Fruit fly (Drosophila melanogaster) whole organism, embryonic: ENCODE results near the gene Tom70.
A peak's percentile ranks its signal among the peaks of the same experiment; 100 is the strongest.

Experiments used
- B-H2 ChIP-seq: fragments of 200-800 bp; sonication (Bioruptor generic); optimal IDR thresholded peaks from 2 replicates; lab custom pipeline; 2018; ENCODE audit warnings: missing biosample characterization, mild to moderate bottlenecking, missing genetic modification characterization
- CG10209 ChIP-seq: fragments of 200-800 bp; sonication (Bioruptor generic); optimal IDR thresholded peaks from 3 replicates; lab custom pipeline; 2017; ENCODE audit warnings: missing biosample characterization, mild to moderate bottlenecking, missing genetic modification characterization, missing genetic modification reagents
- CG10431 ChIP-seq: fragments of 200-800 bp; sonication (Bioruptor generic); optimal IDR thresholded peaks from 3 replicates; lab custom pipeline; 2018; ENCODE audit warnings: missing biosample characterization, mild to moderate bottlenecking, missing genetic modification characterization
- CG12071 ChIP-seq: fragments of 200-800 bp; sonication (Bioruptor generic); optimal IDR thresholded peaks from 3 replicates; lab custom pipeline; 2018; ENCODE audit warnings: missing biosample characterization, mild to moderate bottlenecking, missing genetic modification characterization
- CG12299 ChIP-seq: fragments of 200-800 bp; sonication (Bioruptor generic); optimal IDR thresholded peaks from 2 replicates; lab custom pipeline; 2018; ENCODE audit warnings: missing biosample characterization, mild to moderate bottlenecking, missing genetic modification characterization
- CG12659 ChIP-seq: fragments of 200-800 bp; sonication (Bioruptor generic); optimal IDR thresholded peaks from 3 replicates; lab custom pipeline; 2017; ENCODE audit warnings: mild to moderate bottlenecking, missing biosample characterization, missing genetic modification reagents, missing genetic modification characterization
- CG12744 ChIP-seq: fragments of 200-800 bp; sonication (Bioruptor generic); optimal IDR thresholded peaks from 2 replicates; lab custom pipeline; 2016; ENCODE audit warnings: missing biosample characterization, missing genetic modification characterization
- CG15696 ChIP-seq: fragments of 200-800 bp; sonication (Bioruptor generic); optimal IDR thresholded peaks from 2 replicates; lab custom pipeline; 2019; ENCODE audit warnings: missing biosample characterization, mild to moderate bottlenecking, missing genetic modification characterization, moderate library complexity
- CG1647 ChIP-seq: fragments of 200-800 bp; sonication (Bioruptor generic); optimal IDR thresholded peaks from 3 replicates; lab custom pipeline; 2016; ENCODE audit warnings: missing biosample characterization, missing genetic modification characterization
- CG17359 ChIP-seq: fragments of 200-800 bp; sonication (Bioruptor generic); optimal IDR thresholded peaks from 3 replicates; lab custom pipeline; 2018; ENCODE audit warnings: missing biosample characterization, mild to moderate bottlenecking, missing genetic modification characterization, moderate library complexity
- CG1832 ChIP-seq: fragments of 200-800 bp; sonication (Bioruptor generic); optimal IDR thresholded peaks from 2 replicates; lab custom pipeline; 2017; ENCODE audit warnings: missing biosample characterization, mild to moderate bottlenecking, missing genetic modification characterization, inconsistent platforms
- CG18599 ChIP-seq: fragments of 200-800 bp; sonication (Bioruptor generic); optimal IDR thresholded peaks from 3 replicates; lab custom pipeline; 2017; ENCODE audit warnings: missing biosample characterization, missing genetic modification characterization, mild to moderate bottlenecking, moderate library complexity, missing genetic modification reagents
- CG2875 ChIP-seq: fragments of 200-800 bp; sonication (Bioruptor generic); optimal IDR thresholded peaks from 2 replicates; lab custom pipeline; 2017; ENCODE audit warnings: missing biosample characterization, mild to moderate bottlenecking, missing genetic modification characterization, missing genetic modification reagents
- CG3407 ChIP-seq: fragments of 200-800 bp; sonication (Bioruptor generic); optimal IDR thresholded peaks from 2 replicates; lab custom pipeline; 2018; ENCODE audit warnings: missing biosample characterization, mild to moderate bottlenecking, missing genetic modification characterization
- CG34376 ChIP-seq: fragments of 200-800 bp; sonication (Bioruptor generic); optimal IDR thresholded peaks from 2 replicates; lab custom pipeline; 2018; ENCODE audit warnings: missing biosample characterization, mild to moderate bottlenecking, missing genetic modification characterization
- CG4360 ChIP-seq: fragments of 200-800 bp; sonication (Bioruptor generic); IDR thresholded peaks from 2 replicates; pipeline ENCODE4 v1.3.6; 2022; ENCODE audit warnings: missing biosample characterization, missing genetic modification characterization
- CG4404 ChIP-seq: fragments of 200-800 bp; sonication (Bioruptor generic); IDR thresholded peaks from 2 replicates; pipeline ENCODE4 v1.3.6; 2022; ENCODE audit warnings: missing biosample characterization, missing genetic modification characterization
- CG6254 ChIP-seq: fragments of 200-800 bp; sonication (Bioruptor generic); optimal IDR thresholded peaks from 3 replicates; lab custom pipeline; 2017; ENCODE audit warnings: mild to moderate bottlenecking, missing biosample characterization, missing genetic modification reagents, missing genetic modification characterization
- CG6654 ChIP-seq: fragments of 200-800 bp; sonication (Bioruptor generic); optimal IDR thresholded peaks from 2 replicates; lab custom pipeline; 2017; ENCODE audit warnings: missing biosample characterization, mild to moderate bottlenecking, missing genetic modification characterization
- CG7839 ChIP-seq: fragments of 200-800 bp; sonication (Bioruptor generic); optimal IDR thresholded peaks from 3 replicates; lab custom pipeline; 2018; ENCODE audit warnings: missing biosample characterization, mild to moderate bottlenecking, missing genetic modification characterization, moderate library complexity
- CG7987 ChIP-seq: fragments of 200-800 bp; sonication (Bioruptor generic); optimal IDR thresholded peaks from 2 replicates; lab custom pipeline; 2018; ENCODE audit warnings: missing biosample characterization, mild to moderate bottlenecking, missing genetic modification characterization, moderate library complexity
- CG8388 ChIP-seq: fragments of 200-800 bp; sonication (Bioruptor generic); optimal IDR thresholded peaks from 2 replicates; lab custom pipeline; 2019; ENCODE audit warnings: missing biosample characterization, mild to moderate bottlenecking, missing genetic modification characterization, moderate library complexity
- CG9727 ChIP-seq: fragments of 200-800 bp; sonication (Bioruptor generic); optimal IDR thresholded peaks from 3 replicates; lab custom pipeline; 2017; ENCODE audit warnings: missing biosample characterization, mild to moderate bottlenecking, missing genetic modification characterization
- CG9817 ChIP-seq: fragments of 200-800 bp; sonication (Bioruptor generic); optimal IDR thresholded peaks from 2 replicates; lab custom pipeline; 2018; ENCODE audit warnings: missing biosample characterization, mild to moderate bottlenecking, missing genetic modification characterization, moderate library complexity
- CrebB ChIP-seq: fragments of 200-800 bp; sonication (Bioruptor generic); optimal IDR thresholded peaks from 3 replicates; lab custom pipeline; 2018; ENCODE audit warnings: missing biosample characterization, mild to moderate bottlenecking, missing genetic modification characterization
- D19B ChIP-seq: fragments of 200-800 bp; sonication (Bioruptor generic); optimal IDR thresholded peaks from 2 replicates; lab custom pipeline; 2017; ENCODE audit warnings: missing biosample characterization, mild to moderate bottlenecking, missing genetic modification characterization
- Deaf1 ChIP-seq: fragments of 200-800 bp; optimal IDR thresholded peaks from 3 replicates; lab custom pipeline; 2019; ENCODE audit warnings: missing biosample characterization, mild to moderate bottlenecking, missing genetic modification characterization, moderate library complexity
- ERR ChIP-seq: fragments of 200-800 bp; sonication (Bioruptor generic); optimal IDR thresholded peaks from 2 replicates; lab custom pipeline; 2016; ENCODE audit warnings: missing biosample characterization, missing genetic modification characterization
- Gug ChIP-seq: fragments of 200-800 bp; sonication (Bioruptor generic); IDR thresholded peaks from 4 replicates; pipeline ENCODE4 v1.3.6; 2022; ENCODE audit warnings: missing biosample characterization, missing genetic modification characterization
- MBD-R2 ChIP-seq: fragments of 200-800 bp; sonication (Bioruptor generic); IDR thresholded peaks from 2 replicates; pipeline ENCODE4 v1.3.6; 2022; ENCODE audit warnings: missing biosample characterization, missing genetic modification characterization
- NC2β ChIP-seq: fragments of 200-800 bp; sonication (Bioruptor generic); optimal IDR thresholded peaks from 2 replicates; lab custom pipeline; 2016; ENCODE audit warnings: missing biosample characterization, missing genetic modification characterization
- NK7.1 ChIP-seq: fragments of 200-800 bp; sonication (Bioruptor generic); optimal IDR thresholded peaks from 3 replicates; lab custom pipeline; 2016; ENCODE audit warnings: missing biosample characterization, missing genetic modification characterization
- Side ChIP-seq: fragments of 200-800 bp; sonication (Bioruptor generic); optimal IDR thresholded peaks from 2 replicates; lab custom pipeline; 2016; ENCODE audit warnings: missing biosample characterization, missing genetic modification characterization
- ab ChIP-seq: fragments of 200-800 bp; sonication (Bioruptor generic); optimal IDR thresholded peaks from 2 replicates; lab custom pipeline; 2016; ENCODE audit warnings: missing biosample characterization, missing genetic modification characterization
- bab2 ChIP-seq: fragments of 200-800 bp; sonication (Bioruptor generic); optimal IDR thresholded peaks from 2 replicates; lab custom pipeline; 2016; ENCODE audit warnings: missing biosample characterization, missing genetic modification characterization
- bcd ChIP-seq: fragments of 200-800 bp; sonication (Bioruptor generic); optimal IDR thresholded peaks from 2 replicates; lab custom pipeline; 2017; ENCODE audit warnings: missing biosample characterization, mild to moderate bottlenecking, missing genetic modification characterization
- cad ChIP-seq: fragments of >200 bp; optimal IDR thresholded peaks from 2 replicates; lab custom pipeline; 2017; ENCODE audit warnings: missing biosample characterization, missing genetic modification characterization
- croc ChIP-seq: fragments of 200-800 bp; sonication (Bioruptor generic); conservative IDR thresholded peaks from 3 replicates; pipeline ENCODE4 v1.3.6; 2022; ENCODE audit warnings: missing biosample characterization, missing genetic modification characterization
- dm ChIP-seq: fragments of 200-800 bp; sonication (Bioruptor generic); optimal IDR thresholded peaks from 3 replicates; lab custom pipeline; 2016; ENCODE audit warnings: missing biosample characterization, missing genetic modification characterization
- dpn ChIP-seq, 2 experiments: fragments of 200-800 bp; sonication (Bioruptor generic); optimal IDR thresholded peaks; 3 replicates each; lab custom pipeline; 2016; ENCODE audit warnings: missing biosample characterization in 2 of 2, missing genetic modification characterization in 2 of 2
- fd96Cb ChIP-seq: fragments of 200-800 bp; sonication (Bioruptor generic); optimal IDR thresholded peaks from 2 replicates; lab custom pipeline; 2018; ENCODE audit warnings: missing biosample characterization, mild to moderate bottlenecking, missing genetic modification characterization, moderate library complexity
- gcm ChIP-seq: fragments of 200-800 bp; sonication (Bioruptor generic); optimal IDR thresholded peaks from 2 replicates; lab custom pipeline; 2019; ENCODE audit warnings: missing biosample characterization, mild to moderate bottlenecking, missing genetic modification characterization, moderate library complexity
- hth ChIP-seq: fragments of >200 bp; optimal IDR thresholded peaks from 2 replicates; lab custom pipeline; 2017; ENCODE audit warnings: inconsistent platforms
- ind ChIP-seq: fragments of 200-800 bp; sonication (Bioruptor generic); optimal IDR thresholded peaks from 3 replicates; lab custom pipeline; 2016; ENCODE audit warnings: missing biosample characterization, missing genetic modification characterization
- inv ChIP-seq: fragments of 200-800 bp; sonication (Bioruptor generic); IDR thresholded peaks from 2 replicates; pipeline ENCODE4 v1.3.6; 2022; ENCODE audit warnings: missing biosample characterization, missing genetic modification characterization; ENCODE audit not compliant: partially characterized antibody
- lab ChIP-seq: fragments of 200-800 bp; sonication (Bioruptor generic); optimal IDR thresholded peaks from 3 replicates; lab custom pipeline; 2017; ENCODE audit warnings: missing biosample characterization, missing genetic modification characterization, mild to moderate bottlenecking, moderate library complexity, missing genetic modification reagents
- lilli ChIP-seq: fragments of 200-800 bp; sonication (Bioruptor generic); optimal IDR thresholded peaks from 3 replicates; lab custom pipeline; 2016; ENCODE audit warnings: missing biosample characterization, missing genetic modification characterization
- pzg ChIP-seq: fragments of 200-800 bp; sonication (Bioruptor generic); optimal IDR thresholded peaks from 3 replicates; lab custom pipeline; 2018; ENCODE audit warnings: missing biosample characterization, mild to moderate bottlenecking, missing genetic modification characterization, moderate library complexity
- sim ChIP-seq: fragments of 200-800 bp; sonication (Bioruptor generic); IDR thresholded peaks from 2 replicates; pipeline ENCODE4 v1.3.6; 2022; ENCODE audit warnings: missing biosample characterization, missing genetic modification characterization

Tom70 gene

dm6 chr2L:12002922-12003791 is 35.2 kb downstream of the Tom70 start (continued):
- TF ChIP-seq CG7987 (GFP tag; lab: Kevin White, UChicago) (peak; percentile 54), bab2 (GFP tag; lab: Kevin White, UChicago) (peak; percentile 25), B-H2 (GFP tag; lab: Kevin White, UChicago) (peak; percentile 6), CG4360 (GFP tag; lab: Robert Waterston, UW) (no peak), CG18599 (GFP tag; lab: Kevin White, UChicago) (peak; percentile 58), ab (GFP tag; lab: Kevin White, UChicago) (no peak), CG12659 (peak; percentile 44), CG7839 (tag; lab: Kevin White, UChicago) (peak; percentile 50), CG4404 (GFP tag; lab: Robert Waterston, UW) (no peak), Side (no peak), ind (GFP tag; lab: Kevin White, UChicago) (peak; percentile 36), fd96Cb (tag; lab: Kevin White, UChicago) (peak; percentile 18), Gug (no peak), CG9727 (GFP tag; lab: Kevin White, UChicago) (no peak), CG12299 (peak; percentile 27), CrebB (tag; lab: Kevin White, UChicago) (no peak), CG6254 (GFP tag; lab: Kevin White, UChicago) (peak; percentile 30), CG10431 (GFP tag; lab: Kevin White, UChicago) (peak; percentile 97), cad (no peak), lab (GFP tag; lab: Kevin White, UChicago) (peak; percentile 40), NK7.1 (GFP tag; lab: Kevin White, UChicago) (no peak), CG1647 (GFP tag; lab: Kevin White, UChicago) (peak; percentile 21), hth (lab: Kevin White, UChicago) (no peak), ERR (GFP tag; lab: Kevin White, UChicago) (peak; percentile 37), CG12744 (GFP tag; lab: Kevin White, UChicago) (no peak), CG10209 (peak; percentile 39), CG2875 (GFP tag; lab: Kevin White, UChicago) (no peak), lilli (GFP tag; lab: Kevin White, UChicago) (peak; percentile 55), D19B (GFP tag; lab: Kevin White, UChicago) (peak; percentile 10), CG3407 (GFP tag; lab: Kevin White, UChicago) (peak; percentile 5), CG12071 (peak; percentile 16), CG6654 (GFP tag; lab: Kevin White, UChicago) (no peak), pzg (peak; percentile 25), CG17359 (peak; percentile 19), inv (no peak), Deaf1 (peak; percentile 94), CG8388 (GFP tag; lab: Kevin White, UChicago) (peak; percentile 25), MBD-R2 (GFP tag; lab: Robert Waterston, UW) (no peak), CG9817 (peak; percentile 11), gcm (GFP tag; lab: Kevin White, UChicago) (peak; percentile 94), croc (no peak), CG1832 (no peak), bcd (GFP tag; lab: Kevin White, UChicago) (peak; percentile 27), dm (GFP tag; lab: Kevin White, UChicago) (no peak), CG15696 (tag; lab: Kevin White, UChicago) (peak; percentile 30), CG34376 (GFP tag; lab: Kevin White, UChicago) (peak; percentile 97), sim (GFP tag; lab: Robert Waterston, UW) (no peak), dpn (GFP tag; optimal IDR thresholded peaks at IDR 0.05; lab: Kevin White, UChicago) (peak; percentile 38 to 41), NC2β (GFP tag; lab: Kevin White, UChicago) (no peak)
